Fruit fly (Drosophila melanogaster): ENCODE data around the gene CG33116.

The CG33116 gene

dm6 chr2L:19548158-19548557, 14.9 kb downstream of the CG33116 start, which contains the start of gene Tep4:
Gene Tep4, plus strand, starts transcription at chr2L:19548507.
- TF ChIP-seq kay (GFP tag; ENCODE audit: borderline replicate concordance): peak; percentile 98
- peak; percentile 15 for TF ChIP-seq ovo (GFP tag; optimal IDR thresholded peaks at IDR 0.05)
- TF ChIP-seq cnc (optimal IDR thresholded peaks at IDR 0.05): no peak
- TF ChIP-seq Hr96 (GFP tag; optimal IDR thresholded peaks at IDR 0.05): no peak
- TF ChIP-seq cic (GFP tag; optimal IDR thresholded peaks at IDR 0.05): peak; percentile 48

dm6 chr2L:19549412-19549811, 16.1 kb downstream of the CG33116 start:
- TF ChIP-seq cic (GFP tag; optimal IDR thresholded peaks at IDR 0.05) (peak; percentile 52), Mnt (GFP tag; optimal IDR thresholded peaks at IDR 0.05) (no peak), CG7101 (tag; optimal IDR thresholded peaks at IDR 0.05) (no peak), CG12768 (GFP tag; optimal IDR thresholded peaks at IDR 0.05) (peak; percentile 6), Hr96 (GFP tag; optimal IDR thresholded peaks at IDR 0.05) (peak; percentile 5), bab1 (GFP tag; optimal IDR thresholded peaks at IDR 0.05) (peak; percentile 23), tj (GFP tag; optimal IDR thresholded peaks at IDR 0.05) (peak; percentile 12)

- peak; percentile 35 for TF ChIP-seq tj (GFP tag; optimal IDR thresholded peaks at IDR 0.05)
- TF ChIP-seq Mnt (GFP tag; optimal IDR thresholded peaks at IDR 0.05): no peak
These were observed 30.0 kb downstream of the CG33116 start, which contains the start of gene CG13078 for dm6 chr2L:19563029-19563980. Gene CG13078, plus strand, starts transcription at chr2L:19563930.

dm6 chr2L:19565233-19565898, 32.1 kb downstream of the CG33116 start, which contains the start of gene CG13077:
Gene CG13077, plus strand, starts transcription at chr2L:19565863.
- TF ChIP-seq cnc (optimal IDR thresholded peaks at IDR 0.05): no peak
- no peak for TF ChIP-seq CG7045 (GFP tag; optimal IDR thresholded peaks at IDR 0.05)
- TF ChIP-seq bab1 (GFP tag; optimal IDR thresholded peaks at IDR 0.05): peak; percentile 22

- TF ChIP-seq kay (GFP tag; ENCODE audit: borderline replicate concordance) (peak; percentile 45), CG7101 (tag; optimal IDR thresholded peaks at IDR 0.05) (no peak)
These were observed 34.1 kb downstream of the CG33116 start for dm6 chr2L:19567305-19567898.

dm6 chr2L:19570806-19571254, 37.6 kb downstream of the CG33116 start:
- no peak for TF ChIP-seq Clk (GFP tag; optimal IDR thresholded peaks at IDR 0.05)
- peak; percentile 24 for TF ChIP-seq CG14711 (tag; optimal IDR thresholded peaks at IDR 0.05)
- TF ChIP-seq pad (GFP tag; optimal IDR thresholded peaks at IDR 0.05): peak; percentile 81
- peak; percentile 2 for TF ChIP-seq Mnt (GFP tag; optimal IDR thresholded peaks at IDR 0.05)
- TF ChIP-seq bab1 (GFP tag; optimal IDR thresholded peaks at IDR 0.05): peak; percentile 10
- no peak for TF ChIP-seq cic (GFP tag; optimal IDR thresholded peaks at IDR 0.05)
- peak; percentile 31 for TF ChIP-seq CG7045 (GFP tag; optimal IDR thresholded peaks at IDR 0.05)
- TF ChIP-seq ovo (GFP tag; optimal IDR thresholded peaks at IDR 0.05): peak; percentile 96
- TF ChIP-seq CG7101 (tag; optimal IDR thresholded peaks at IDR 0.05): peak; percentile 24

dm6 chr2L:19571574-19572495, 38.6 kb downstream of the CG33116 start:
- no peak for TF ChIP-seq bab1 (GFP tag; optimal IDR thresholded peaks at IDR 0.05)
- peak; percentile 18 for TF ChIP-seq ovo (GFP tag; optimal IDR thresholded peaks at IDR 0.05)
- no peak for TF ChIP-seq Mnt (GFP tag; optimal IDR thresholded peaks at IDR 0.05)
- TF ChIP-seq cic (GFP tag; optimal IDR thresholded peaks at IDR 0.05): peak; percentile 31
- TF ChIP-seq CG5204 (GFP tag; optimal IDR thresholded peaks at IDR 0.05): no peak
- no peak for TF ChIP-seq toe (GFP tag; optimal IDR thresholded peaks at IDR 0.05)
- no peak for TF ChIP-seq CG14711 (tag; optimal IDR thresholded peaks at IDR 0.05)
- peak; percentile 5 for TF ChIP-seq tj (GFP tag; optimal IDR thresholded peaks at IDR 0.05)
- TF ChIP-seq pad (GFP tag; optimal IDR thresholded peaks at IDR 0.05): peak; percentile 85
- TF ChIP-seq kay (GFP tag; ENCODE audit: borderline replicate concordance): no peak

All from whole organism, adult.